Worm (Caenorhabditis elegans) whole organism, young adult: Measurements from ENCODE around the gene mcat-1.

Experiments
- B0019.2 ChIP-seq: fragments of 200-800 bp; sonication (Bioruptor generic); conservative IDR thresholded peaks from 2 replicates; pipeline ENCODE4 v1.3.6; 2022; ENCODE audit warnings: missing genetic modification reagents, missing genetic modification characterization, missing compliant biosample characterization
- B0035.1 ChIP-seq: sonication (generic microtip); optimal IDR thresholded peaks from 2 replicates; lab custom pipeline; 2016; ENCODE audit warnings: missing genetic modification characterization, mild to moderate bottlenecking, missing compliant biosample characterization, missing genotype, missing genetic modification reagents
- B0336.3 ChIP-seq: fragments of 200-800 bp; sonication (Bioruptor generic); IDR thresholded peaks from 2 replicates; pipeline ENCODE4 v1.3.6; 2022; ENCODE audit warnings: missing genetic modification characterization, missing compliant biosample characterization
- C17E4.6 ChIP-seq: fragments of 200-800 bp; sonication (Bioruptor generic); IDR thresholded peaks from 2 replicates; pipeline ENCODE4 v1.3.6; 2022; ENCODE audit warnings: missing genetic modification reagents, missing genetic modification characterization, missing compliant biosample characterization
- D2030.7 ChIP-seq: fragments of 200-800 bp; sonication (Bioruptor generic); IDR thresholded peaks from 2 replicates; pipeline ENCODE4 v1.3.6; 2022; ENCODE audit warnings: missing genetic modification reagents, missing genetic modification characterization, missing compliant biosample characterization
- F22D6.2 ChIP-seq: sonication (generic microtip); optimal IDR thresholded peaks from 2 replicates; lab custom pipeline; 2016; ENCODE audit warnings: mild to moderate bottlenecking, missing genetic modification characterization, missing compliant biosample characterization
- F23B12.7 ChIP-seq: sonication (generic microtip); optimal IDR thresholded peaks from 2 replicates; lab custom pipeline; 2017; ENCODE audit warnings: missing genetic modification characterization, mild to moderate bottlenecking, missing compliant biosample characterization, antibody characterized with exemption, moderate library complexity; ENCODE audit not compliant: insufficient read depth
- F37B4.10 ChIP-seq: fragments of 200-800 bp; sonication (Bioruptor generic); IDR thresholded peaks from 2 replicates; pipeline ENCODE4 v1.3.6; 2022; ENCODE audit warnings: missing genetic modification characterization, missing compliant biosample characterization
- F39B2.1 ChIP-seq: fragments of 200-800 bp; sonication (Bioruptor generic); IDR thresholded peaks from 2 replicates; pipeline ENCODE4 v1.3.6; 2022; ENCODE audit warnings: missing genetic modification reagents, missing genetic modification characterization, missing compliant biosample characterization
- F49E8.2 ChIP-seq: sonication (generic microtip); optimal IDR thresholded peaks from 3 replicates; lab custom pipeline; 2017; ENCODE audit warnings: missing genetic modification characterization, mild to moderate bottlenecking, missing compliant biosample characterization, antibody characterized with exemption, moderate library complexity; ENCODE audit not compliant: insufficient read depth
- Y53F4B.3 ChIP-seq: fragments of 200-800 bp; sonication (Bioruptor generic); IDR thresholded peaks from 2 replicates; pipeline ENCODE4 v1.3.6; 2022; ENCODE audit warnings: missing genetic modification reagents, missing genetic modification characterization, missing compliant biosample characterization
- Y53G8AR.9 ChIP-seq: fragments of 200-800 bp; sonication (Bioruptor generic); conservative IDR thresholded peaks from 2 replicates; pipeline ENCODE4 v1.3.6; 2022; ENCODE audit warnings: missing genetic modification reagents, missing genetic modification characterization, missing compliant biosample characterization
- Y79H2A.3 ChIP-seq: fragments of 200-800 bp; sonication (Bioruptor generic); conservative IDR thresholded peaks from 2 replicates; pipeline ENCODE4 v1.3.6; 2022; ENCODE audit warnings: missing genetic modification reagents, missing genetic modification characterization, missing compliant biosample characterization
- Y95B8A.8 ChIP-seq: fragments of 200-800 bp; sonication (Bioruptor generic); IDR thresholded peaks from 2 replicates; pipeline ENCODE4 v1.3.6; 2022; ENCODE audit warnings: missing genetic modification reagents, missing genetic modification characterization, missing compliant biosample characterization
- akir-1 ChIP-seq: fragments of 200-800 bp; sonication (Bioruptor generic); optimal IDR thresholded peaks from 2 replicates; lab custom pipeline; 2018; ENCODE audit warnings: mild to moderate bottlenecking, missing genetic modification characterization, moderate library complexity, missing compliant biosample characterization
- ama-1 ChIP-seq, 3 experiments: fragments of 150-350 bp in 1 of 3; sonication (generic microtip) in 2 of 3; optimal IDR thresholded peaks; 2 replicates each; lab custom pipeline; 2014 to 2018; ENCODE audit warnings: missing biosample characterization in 2 of 3, missing genetic modification characterization in 2 of 3, missing genetic modification reagents in 2 of 3
- atf-7 ChIP-seq: sonication (generic microtip); optimal IDR thresholded peaks from 2 replicates; lab custom pipeline; 2017; ENCODE audit warnings: mild to moderate bottlenecking, missing genetic modification characterization, missing compliant biosample characterization
- attf-3 ChIP-seq: fragments of 200-800 bp; sonication (Bioruptor generic); conservative IDR thresholded peaks from 2 replicates; pipeline ENCODE4 v1.3.6; 2022; ENCODE audit warnings: missing genetic modification reagents, missing genetic modification characterization, missing compliant biosample characterization
- attf-5 ChIP-seq: fragments of 200-800 bp; sonication (Bioruptor generic); optimal IDR thresholded peaks from 2 replicates; lab custom pipeline; 2018; ENCODE audit warnings: mild to moderate bottlenecking, missing genetic modification characterization, missing compliant biosample characterization
- attf-6 ChIP-seq: fragments of 200-800 bp; sonication (Bioruptor generic); IDR thresholded peaks from 2 replicates; pipeline ENCODE4 v1.3.6; 2022; ENCODE audit warnings: missing genetic modification reagents, missing genetic modification characterization, missing compliant biosample characterization
- bed-1 ChIP-seq: fragments of 200-800 bp; sonication (Bioruptor generic); IDR thresholded peaks from 2 replicates; pipeline ENCODE4 v1.3.6; 2022; ENCODE audit warnings: missing genetic modification reagents, missing genetic modification characterization, missing compliant biosample characterization
- cebp-1 ChIP-seq, 2 experiments: fragments of 200-800 bp in 1 of 2; sonication (Bioruptor generic) in 1 of 2; sonication (generic microtip) in 1 of 2; IDR thresholded peaks in 1 of 2; optimal IDR thresholded peaks in 1 of 2; 2 replicates each; pipeline versions ENCODE4 v1.3.6 to Lab custom; 2017 to 2022; ENCODE audit warnings: missing compliant biosample characterization in 2 of 2, missing genetic modification characterization in 2 of 2, mild to moderate bottlenecking in 1 of 2, missing genetic modification reagents in 1 of 2, moderate library complexity in 1 of 2
- cebp-2 ChIP-seq: fragments of 200-800 bp; sonication (Bioruptor generic); IDR thresholded peaks from 2 replicates; pipeline ENCODE4 v1.3.6; 2022; ENCODE audit warnings: missing genetic modification characterization, missing compliant biosample characterization
- ceh-100 ChIP-seq: fragments of 200-800 bp; sonication (Bioruptor generic); IDR thresholded peaks from 2 replicates; pipeline ENCODE4 v1.3.6; 2022; ENCODE audit warnings: missing genetic modification reagents, missing genetic modification characterization, missing compliant biosample characterization
- ceh-40 ChIP-seq: fragments of 200-800 bp; sonication (Bioruptor generic); IDR thresholded peaks from 2 replicates; pipeline ENCODE4 v1.3.6; 2022; ENCODE audit warnings: missing genetic modification characterization, missing compliant biosample characterization
- ceh-91 ChIP-seq: fragments of 200-800 bp; sonication (Bioruptor generic); IDR thresholded peaks from 2 replicates; pipeline ENCODE4 v1.3.6; 2022; ENCODE audit warnings: missing genetic modification reagents, missing genetic modification characterization, missing compliant biosample characterization
- dpff-1 ChIP-seq: sonication (generic microtip); optimal IDR thresholded peaks from 2 replicates; lab custom pipeline; 2017; ENCODE audit warnings: mild to moderate bottlenecking, missing genetic modification characterization, missing compliant biosample characterization
- efl-1 ChIP-seq: fragments of 150-350 bp; optimal IDR thresholded peaks from 2 replicates; lab custom pipeline; 2014; ENCODE audit warnings: missing biosample characterization, missing genetic modification reagents, missing genetic modification characterization
- egrh-3 ChIP-seq: fragments of 200-800 bp; sonication (Bioruptor generic); IDR thresholded peaks from 2 replicates; pipeline ENCODE4 v1.3.6; 2022; ENCODE audit warnings: missing genetic modification reagents, missing genetic modification characterization, missing compliant biosample characterization
- ets-4 ChIP-seq: fragments of 200-800 bp; sonication (Bioruptor generic); optimal IDR thresholded peaks from 2 replicates; lab custom pipeline; 2018; ENCODE audit warnings: mild to moderate bottlenecking, missing genetic modification characterization, missing compliant biosample characterization
- gei-17 ChIP-seq: fragments of 200-800 bp; sonication (Bioruptor generic); optimal IDR thresholded peaks from 2 replicates; lab custom pipeline; 2018; ENCODE audit warnings: mild to moderate bottlenecking, missing genetic modification characterization, missing compliant biosample characterization
- hlh-26 ChIP-seq: fragments of 200-800 bp; sonication (Bioruptor generic); conservative IDR thresholded peaks from 2 replicates; pipeline ENCODE4 v1.3.6; 2022; ENCODE audit warnings: missing genetic modification reagents, missing genetic modification characterization, missing compliant biosample characterization
- let-607 ChIP-seq, 2 experiments: fragments of 200-800 bp in 1 of 2; sonication (Bioruptor generic) in 1 of 2; sonication (generic microtip) in 1 of 2; optimal IDR thresholded peaks; 2 replicates each; lab custom pipeline; 2016 to 2018; ENCODE audit warnings: mild to moderate bottlenecking in 2 of 2, missing compliant biosample characterization in 2 of 2, missing genetic modification characterization in 2 of 2, moderate library complexity in 2 of 2, missing genotype in 1 of 2
- mcd-1 ChIP-seq: fragments of 200-800 bp; sonication (Bioruptor generic); IDR thresholded peaks from 2 replicates; pipeline ENCODE4 v1.3.6; 2022; ENCODE audit warnings: missing genetic modification reagents, missing genetic modification characterization, missing compliant biosample characterization
- mel-28 ChIP-seq: sonication (generic microtip); optimal IDR thresholded peaks from 2 replicates; lab custom pipeline; 2016; ENCODE audit warnings: borderline replicate concordance, mild to moderate bottlenecking, missing genetic modification characterization, missing compliant biosample characterization
- nfya-1 ChIP-seq: sonication (generic microtip); optimal IDR thresholded peaks from 2 replicates; lab custom pipeline; 2017; ENCODE audit warnings: antibody characterized with exemption, missing compliant biosample characterization, missing genetic modification characterization, borderline replicate concordance; ENCODE audit not compliant: insufficient read depth
- nhr-80 ChIP-seq: sonication (generic microtip); optimal IDR thresholded peaks from 2 replicates; lab custom pipeline; 2016; ENCODE audit warnings: missing genetic modification characterization, missing compliant biosample characterization
- nhr-90 ChIP-seq: sonication (generic microtip); optimal IDR thresholded peaks from 2 replicates; lab custom pipeline; 2016; ENCODE audit warnings: missing genotype, mild to moderate bottlenecking, missing genetic modification characterization, missing compliant biosample characterization
- pha-4 ChIP-seq: fragments of 150-350 bp; sonication (generic microtip); optimal IDR thresholded peaks from 2 replicates; lab custom pipeline; 2014; ENCODE audit warnings: missing biosample characterization, missing genetic modification reagents, missing genetic modification characterization
- rpc-1 ChIP-seq, 2 experiments: fragments of 150-350 bp in 1 of 2; sonication (generic microtip) in 1 of 2; optimal IDR thresholded peaks; 2 replicates each; lab custom pipeline; 2014 to 2018; ENCODE audit warnings: missing biosample characterization in 1 of 2, missing genetic modification characterization in 1 of 2, missing genetic modification reagents in 1 of 2, missing genotype in 1 of 2
- sea-2 ChIP-seq: fragments of 200-800 bp; sonication (Bioruptor generic); IDR thresholded peaks from 2 replicates; pipeline ENCODE4 v1.3.6; 2022; ENCODE audit warnings: missing genetic modification characterization, missing compliant biosample characterization
- snpc-4 ChIP-seq, 5 experiments: fragments of 150-350 bp in 1 of 5; sonication (generic microtip) in 4 of 5; optimal IDR thresholded peaks; 2 replicates each; lab custom pipeline; 2014 to 2018; ENCODE audit warnings: missing genetic modification characterization in 5 of 5, missing biosample characterization in 3 of 5, antibody characterized with exemption in 2 of 5, mild to moderate bottlenecking in 2 of 5, missing compliant biosample characterization in 2 of 5, missing genotype in 2 of 5, moderate library complexity in 2 of 5, missing genetic modification reagents in 1 of 5
- tbp1 ChIP-seq: fragments of 200-800 bp; sonication (Bioruptor generic); optimal IDR thresholded peaks from 2 replicates; lab custom pipeline; 2018; ENCODE audit warnings: mild to moderate bottlenecking, missing genetic modification characterization, missing compliant biosample characterization
- tbx-9 ChIP-seq: sonication (generic microtip); optimal IDR thresholded peaks from 2 replicates; lab custom pipeline; 2016; ENCODE audit warnings: borderline replicate concordance, missing genetic modification characterization, inconsistent platforms, missing compliant biosample characterization
- xnd-1 ChIP-seq: sonication (generic microtip); optimal IDR thresholded peaks from 2 replicates; lab custom pipeline; 2016; ENCODE audit warnings: missing genotype, missing genetic modification reagents, missing genetic modification characterization, missing compliant biosample characterization
- zfh-2 ChIP-seq: fragments of 200-800 bp; sonication (Bioruptor generic); conservative IDR thresholded peaks from 2 replicates; pipeline ENCODE4 v1.3.6; 2022; ENCODE audit warnings: missing genetic modification reagents, missing genetic modification characterization, missing compliant biosample characterization
- ztf-28 ChIP-seq: fragments of 200-800 bp; sonication (Bioruptor generic); IDR thresholded peaks from 2 replicates; pipeline ENCODE4 v1.3.6; 2022; ENCODE audit warnings: missing genetic modification reagents, missing genetic modification characterization, missing compliant biosample characterization

The mcat-1 gene

ce11 chrII:41914-42313 lies 49.4 kb downstream of the mcat-1 start, which contains the start of gene F23F1.10 (continued):
- TF ChIP-seq egrh-3 (no peak), Y95B8A.8 (GFP tag; lab: Robert Waterston, UW) (no peak), B0019.2 (GFP tag; lab: Robert Waterston, UW) (no peak), let-607 (tag; optimal IDR thresholded peaks at IDR 0.05; lab: Kevin White, UChicago) (no peak), bed-1 (no peak), zfh-2 (GFP tag; lab: Robert Waterston, UW) (no peak), ztf-28 (GFP tag; lab: Robert Waterston, UW) (no peak), sea-2 (GFP tag; lab: Robert Waterston, UW) (no peak), ceh-40 (GFP tag; lab: Robert Waterston, UW) (no peak), attf-3 (no peak), nfya-1 (tag; lab: Kevin White, UChicago) (no peak), Y53G8AR.9 (GFP tag; lab: Robert Waterston, UW) (no peak), ceh-91 (GFP tag; lab: Robert Waterston, UW) (no peak), tbp1 (peak; percentile 16), cebp-2 (GFP tag; lab: Robert Waterston, UW) (no peak), B0035.1 (no peak), pha-4 (no peak), tbx-9 (no peak), efl-1 (peak; percentile 4), rpc-1 (optimal IDR thresholded peaks at IDR 0.05; lab: Kevin White, UChicago) (no peak), rpc-1 (tag; optimal IDR thresholded peaks at IDR 0.05; lab: Kevin White, UChicago) (no peak), C17E4.6 (GFP tag; lab: Robert Waterston, UW) (no peak), attf-5 (no peak), atf-7 (tag; lab: Kevin White, UChicago) (no peak), D2030.7 (0 out of 2 replicates have a peak, but pooled peaks have one; percentile 21), snpc-4 (GFP tag; optimal IDR thresholded peaks at IDR 0.05; lab: Kevin White, UChicago) (no peak), snpc-4 (tag; optimal IDR thresholded peaks at IDR 0.05; lab: Kevin White, UChicago) (no peak), ama-1 (optimal IDR thresholded peaks at IDR 0.05; lab: Kevin White, UChicago) (no peak), ama-1 (GFP tag; optimal IDR thresholded peaks at IDR 0.05; lab: Kevin White, UChicago) (peak in 1 of 2 experiments; percentile 31), F49E8.2 (peak; percentile 44), attf-6 (GFP tag; lab: Robert Waterston, UW) (no peak), F23B12.7 (tag; lab: Kevin White, UChicago) (no peak), cebp-1 (GFP tag; IDR thresholded peaks at IDR 0.05; lab: Robert Waterston, UW) (no peak), cebp-1 (tag; optimal IDR thresholded peaks at IDR 0.05; lab: Kevin White, UChicago) (no peak), nhr-80 (no peak), F39B2.1 (GFP tag; lab: Robert Waterston, UW) (no peak), ceh-100 (no peak), nhr-90 (no peak), hlh-26 (GFP tag; lab: Robert Waterston, UW) (no peak), B0336.3 (GFP tag; lab: Robert Waterston, UW) (peak; percentile 73), akir-1 (no peak), xnd-1 (tag; lab: Kevin White, UChicago) (no peak), F22D6.2 (tag; lab: Kevin White, UChicago) (no peak), gei-17 (GFP tag; lab: Kevin White, UChicago) (no peak), ets-4 (GFP tag; lab: Kevin White, UChicago) (no peak), F37B4.10 (no peak), Y79H2A.3 (no peak), Y53F4B.3 (GFP tag; lab: Robert Waterston, UW) (no peak), mcd-1 (GFP tag; lab: Robert Waterston, UW) (no peak), mel-28 (no peak), dpff-1 (tag; lab: Kevin White, UChicago) (no peak)
